Fruit fly (Drosophila melanogaster): ENCODE data around the gene NijA.

The NijA gene

DNA sequence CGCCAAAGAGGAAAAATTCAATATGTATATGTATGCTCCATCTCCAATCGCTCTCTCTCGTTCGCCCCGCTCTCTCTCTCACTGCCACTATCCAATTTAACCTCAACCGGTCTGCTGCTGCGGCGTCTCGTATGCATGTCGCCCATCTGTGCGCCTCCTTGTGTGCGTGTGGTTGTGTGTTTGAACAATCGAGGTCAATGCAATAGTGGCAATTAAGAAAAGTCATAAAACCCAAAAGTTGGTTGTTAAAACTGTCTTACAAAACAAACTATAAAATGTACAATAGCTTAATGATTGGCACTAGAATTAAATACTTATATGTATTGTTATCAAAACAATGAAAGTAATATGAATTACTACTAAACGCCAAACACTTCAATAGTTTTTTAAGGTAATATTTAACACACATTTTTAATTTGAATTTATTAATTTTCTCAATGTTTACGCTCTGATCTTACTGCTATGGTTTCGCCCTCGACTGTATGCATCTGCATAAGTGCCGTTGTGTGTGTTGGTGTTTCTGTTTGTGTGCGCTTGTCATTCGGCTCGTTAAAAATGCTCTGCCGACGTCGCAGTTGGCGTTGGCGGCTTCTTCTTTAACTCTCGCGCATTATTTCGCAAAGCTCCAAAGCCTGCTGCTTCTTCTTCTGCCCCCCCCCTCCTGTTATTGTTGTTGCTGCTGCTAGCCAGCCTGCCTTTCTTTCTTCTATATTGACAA, 31.1 kb downstream of the NijA start (continued):
- peak; percentile 97 for TF ChIP-seq CG12299 (tag; optimal IDR thresholded peaks at IDR 0.05)
- TF ChIP-seq CG33213 (GFP tag; optimal IDR thresholded peaks at IDR 0.05), result peak; percentile 61
- TF ChIP-seq h (optimal IDR thresholded peaks at IDR 0.05), result no peak
- TF ChIP-seq Dip2 (GFP tag; IDR thresholded peaks at IDR 0.05), result peak; percentile 23; the same call in 1 of the 2 replicates
- peak; percentile 87 for TF ChIP-seq CG2116 (GFP tag; optimal IDR thresholded peaks at IDR 0.05)
- peak; percentile 83; the same call in 1 of the 3 replicates for TF ChIP-seq CG3726 (GFP tag; IDR thresholded peaks at IDR 0.05)
- TF ChIP-seq Side (GFP tag; optimal IDR thresholded peaks at IDR 0.05), result peak; percentile 92
- peak in 1 of 2 experiments; percentile 41 for TF ChIP-seq Dfd (GFP tag; optimal IDR thresholded peaks at IDR 0.05)
- peak; percentile 87 for TF ChIP-seq slbo (GFP tag; IDR thresholded peaks at IDR 0.05)
- TF ChIP-seq CG3838 (GFP tag; optimal IDR thresholded peaks at IDR 0.05), result peak; percentile 76
- peak; percentile 83 for TF ChIP-seq ro (GFP tag; IDR thresholded peaks at IDR 0.05)
- TF ChIP-seq tna (GFP tag; IDR thresholded peaks at IDR 0.05; ENCODE audit: partially characterized antibody), result no peak
- TF ChIP-seq CG12391 (tag; optimal IDR thresholded peaks at IDR 0.05), result peak; percentile 99
- TF ChIP-seq Fer1 (GFP tag; optimal IDR thresholded peaks at IDR 0.05), result peak; percentile 97
- peak; percentile 94 for TF ChIP-seq Chrac-16 (GFP tag; optimal IDR thresholded peaks at IDR 0.05)
- TF ChIP-seq CG8388 (GFP tag; optimal IDR thresholded peaks at IDR 0.05), result peak; percentile 98
- TF ChIP-seq HmgZ (tag; optimal IDR thresholded peaks at IDR 0.05), result peak; percentile 97
- TF ChIP-seq CG3995 (GFP tag; optimal IDR thresholded peaks at IDR 0.05), result peak; percentile 75
- TF ChIP-seq Nf-YA (GFP tag; IDR thresholded peaks at IDR 0.05), result peak; percentile 65
- peak; percentile 98 for TF ChIP-seq kni (GFP tag; optimal IDR thresholded peaks at IDR 0.05)
- TF ChIP-seq Hsf (GFP tag; optimal IDR thresholded peaks at IDR 0.05), result peak; percentile 93
- peak; percentile 80 for TF ChIP-seq CG18011 (GFP tag; optimal IDR thresholded peaks at IDR 0.05)
- peak; percentile 99 for TF ChIP-seq CG12659 (GFP tag; optimal IDR thresholded peaks at IDR 0.05)
- peak; percentile 82 for TF ChIP-seq aop (GFP tag; IDR thresholded peaks at IDR 0.05)
- TF ChIP-seq pfk (GFP tag; optimal IDR thresholded peaks at IDR 0.05), result peak; percentile 48
- TF ChIP-seq Drgx (GFP tag; IDR thresholded peaks at IDR 0.05), result peak; percentile 97
- TF ChIP-seq Usf (GFP tag; optimal IDR thresholded peaks at IDR 0.05), result peak; percentile 95
- TF ChIP-seq dimm (GFP tag; IDR thresholded peaks at IDR 0.05), result peak; percentile 70
- TF ChIP-seq dmrt99B (tag; optimal IDR thresholded peaks at IDR 0.05), result peak; percentile 99
- peak; percentile 88 to 92 for TF ChIP-seq chif (GFP tag; optimal IDR thresholded peaks at IDR 0.05)
- TF ChIP-seq fd102C (GFP tag; optimal IDR thresholded peaks at IDR 0.05), result peak; percentile 90
- TF ChIP-seq ssp (GFP tag; IDR thresholded peaks at IDR 0.05), result peak; percentile 78
- TF ChIP-seq CG17912 (GFP tag; optimal IDR thresholded peaks at IDR 0.05), result peak; percentile 87
- peak; percentile 96 for TF ChIP-seq CG6689 (GFP tag; IDR thresholded peaks at IDR 0.05)
- no peak for TF ChIP-seq zen2 (GFP tag; IDR thresholded peaks at IDR 0.05; ENCODE audit: partially characterized antibody)
- peak; percentile 98 for TF ChIP-seq CG11696 (GFP tag; IDR thresholded peaks at IDR 0.05)
- peak; percentile 97 for TF ChIP-seq az2 (GFP tag; optimal IDR thresholded peaks at IDR 0.05)
- peak; percentile 85 for TF ChIP-seq Mrtf (GFP tag; IDR thresholded peaks at IDR 0.05)
- peak; percentile 95 for TF ChIP-seq CG3065 (GFP tag; optimal IDR thresholded peaks at IDR 0.05)
- peak; percentile 99 for TF ChIP-seq CG9727 (GFP tag; optimal IDR thresholded peaks at IDR 0.05)
- TF ChIP-seq row (GFP tag; IDR thresholded peaks at IDR 0.05), result peak; percentile 97
- TF ChIP-seq CG16815 (GFP tag; optimal IDR thresholded peaks at IDR 0.05), result peak; percentile 97
- peak; percentile 84; the same call in 1 of the 3 replicates for TF ChIP-seq H15 (GFP tag; IDR thresholded peaks at IDR 0.05)
- peak; percentile 88 to 94 for TF ChIP-seq Pdp1 (GFP tag; optimal IDR thresholded peaks at IDR 0.05)
- peak; percentile 99 for TF ChIP-seq CG33557 (GFP tag; optimal IDR thresholded peaks at IDR 0.05)
- TF ChIP-seq wek (GFP tag; optimal IDR thresholded peaks at IDR 0.05), result peak; percentile 87
- TF ChIP-seq klu (GFP tag; IDR thresholded peaks at IDR 0.05), result peak; percentile 87
- peak; percentile 84 for TF ChIP-seq fd64A (GFP tag; optimal IDR thresholded peaks at IDR 0.05)
- peak; percentile 78 for TF ChIP-seq bowl (GFP tag; IDR thresholded peaks at IDR 0.05)
- peak; percentile 78 for TF ChIP-seq maf-S (GFP tag; optimal IDR thresholded peaks at IDR 0.05)
